Fruit fly (Drosophila melanogaster) whole organism, embryonic: Measurements from ENCODE around the gene CG31559.

Source experiments
- Bteb2 ChIP-seq: fragments of 200-800 bp; sonication (Bioruptor generic); optimal IDR thresholded peaks from 2 replicates; lab custom pipeline; 2016; ENCODE audit warnings: missing biosample characterization, missing genetic modification characterization
- CG10274 ChIP-seq: fragments of 200-800 bp; sonication (Bioruptor generic); optimal IDR thresholded peaks from 3 replicates; lab custom pipeline; 2017; ENCODE audit warnings: missing biosample characterization, mild to moderate bottlenecking, missing genetic modification characterization
- CG12104 ChIP-seq: fragments of 200-800 bp; sonication (Bioruptor generic); optimal IDR thresholded peaks from 3 replicates; lab custom pipeline; 2016; ENCODE audit warnings: missing biosample characterization, missing genetic modification characterization
- CG14014 ChIP-seq: fragments of 200-800 bp; sonication (Bioruptor generic); IDR thresholded peaks from 2 replicates; pipeline ENCODE4 v1.3.6; 2022; ENCODE audit warnings: missing biosample characterization, missing genetic modification characterization
- CG14050 ChIP-seq: fragments of 200-800 bp; sonication (Bioruptor generic); IDR thresholded peaks from 3 replicates; pipeline ENCODE4 v1.3.6; 2022; ENCODE audit warnings: missing biosample characterization, missing genetic modification characterization
- CG1529 ChIP-seq: fragments of 200-800 bp; sonication (Bioruptor generic); optimal IDR thresholded peaks from 3 replicates; lab custom pipeline; 2018; ENCODE audit warnings: missing biosample characterization, missing genetic modification characterization
- CG17612 ChIP-seq: fragments of 200-800 bp; sonication (Bioruptor generic); IDR thresholded peaks from 2 replicates; pipeline ENCODE4 v1.3.6; 2022; ENCODE audit warnings: missing biosample characterization, missing genetic modification characterization
- CG18011 ChIP-seq: fragments of 200-800 bp; sonication (Bioruptor generic); optimal IDR thresholded peaks from 2 replicates; lab custom pipeline; 2017; ENCODE audit warnings: missing biosample characterization, missing genetic modification characterization, mild to moderate bottlenecking, moderate library complexity, missing genotype
- CG2120 ChIP-seq: fragments of 200-800 bp; sonication (Bioruptor generic); optimal IDR thresholded peaks from 3 replicates; lab custom pipeline; 2016; ENCODE audit warnings: missing biosample characterization, missing genetic modification characterization
- CG2678 ChIP-seq: fragments of 200-800 bp; sonication (Bioruptor generic); optimal IDR thresholded peaks from 3 replicates; lab custom pipeline; 2019; ENCODE audit warnings: missing biosample characterization, mild to moderate bottlenecking, missing genetic modification characterization, moderate library complexity
- CG2889 ChIP-seq: fragments of 200-800 bp; sonication (Bioruptor generic); IDR thresholded peaks from 3 replicates; pipeline ENCODE4 v1.3.6; 2022; ENCODE audit warnings: missing biosample characterization, missing genetic modification characterization
- CG3281 ChIP-seq: fragments of 200-800 bp; sonication (Bioruptor generic); optimal IDR thresholded peaks from 3 replicates; lab custom pipeline; 2017; ENCODE audit warnings: missing biosample characterization, mild to moderate bottlenecking, missing genetic modification characterization
- CG33557 ChIP-seq: fragments of 200-800 bp; sonication (Bioruptor generic); optimal IDR thresholded peaks from 2 replicates; lab custom pipeline; 2019; ENCODE audit warnings: missing biosample characterization, mild to moderate bottlenecking, missing genetic modification characterization, moderate library complexity
- CG43689 ChIP-seq: fragments of 200-800 bp; sonication (Bioruptor generic); IDR thresholded peaks from 2 replicates; pipeline ENCODE4 v1.3.6; 2022; ENCODE audit warnings: missing biosample characterization, missing genetic modification characterization
- CG4617 ChIP-seq: fragments of 200-800 bp; sonication (Bioruptor generic); optimal IDR thresholded peaks from 3 replicates; lab custom pipeline; 2016; ENCODE audit warnings: missing biosample characterization, missing genetic modification characterization, borderline replicate concordance
- CG7928 ChIP-seq: fragments of 200-800 bp; sonication (Bioruptor generic); optimal IDR thresholded peaks from 2 replicates; lab custom pipeline; 2017; ENCODE audit warnings: missing biosample characterization, mild to moderate bottlenecking, missing genetic modification characterization
- CG8478 ChIP-seq: fragments of >200 bp; optimal IDR thresholded peaks from 2 replicates; lab custom pipeline; 2018
- CG9727 ChIP-seq: fragments of 200-800 bp; sonication (Bioruptor generic); optimal IDR thresholded peaks from 3 replicates; lab custom pipeline; 2017; ENCODE audit warnings: missing biosample characterization, mild to moderate bottlenecking, missing genetic modification characterization
- CG9932 ChIP-seq: fragments of 200-800 bp; sonication (Bioruptor generic); IDR thresholded peaks from 2 replicates; pipeline ENCODE4 v1.3.6; 2022; ENCODE audit warnings: missing biosample characterization, missing genetic modification characterization
- Camta ChIP-seq: fragments of 200-800 bp; sonication (Bioruptor generic); optimal IDR thresholded peaks from 2 replicates; lab custom pipeline; 2016; ENCODE audit warnings: missing biosample characterization, missing genetic modification characterization
- Chrac-16 ChIP-seq: fragments of 200-800 bp; sonication (Bioruptor generic); optimal IDR thresholded peaks from 3 replicates; lab custom pipeline; 2016; ENCODE audit warnings: missing biosample characterization, missing genetic modification characterization
- HHEX ChIP-seq: fragments of 200-800 bp; sonication (Bioruptor generic); optimal IDR thresholded peaks from 3 replicates; lab custom pipeline; 2017; ENCODE audit warnings: missing biosample characterization, mild to moderate bottlenecking, missing genetic modification characterization, missing genetic modification reagents
- Kr ChIP-seq: fragments of 200-800 bp; sonication (Bioruptor generic); optimal IDR thresholded peaks from 2 replicates; lab custom pipeline; 2017; ENCODE audit warnings: missing biosample characterization, mild to moderate bottlenecking, missing genetic modification characterization
- Lpt ChIP-seq: fragments of >200 bp; optimal IDR thresholded peaks from 2 replicates; lab custom pipeline; 2018; ENCODE audit warnings: missing biosample characterization, missing genetic modification characterization
- Max ChIP-seq: fragments of 200-800 bp; sonication (Bioruptor generic); optimal IDR thresholded peaks from 2 replicates; lab custom pipeline; 2016; ENCODE audit warnings: missing biosample characterization, mild to moderate bottlenecking, missing genetic modification characterization
- Myb ChIP-seq: fragments of 200-800 bp; sonication (Bioruptor generic); optimal IDR thresholded peaks from 2 replicates; lab custom pipeline; 2016; ENCODE audit warnings: missing biosample characterization, missing genetic modification characterization
- Nf-YB ChIP-seq: fragments of 200-800 bp; sonication (Bioruptor generic); optimal IDR thresholded peaks from 3 replicates; lab custom pipeline; 2019; ENCODE audit warnings: missing biosample characterization, mild to moderate bottlenecking, missing genetic modification characterization, moderate library complexity
- Nf-YC ChIP-seq: fragments of 200-800 bp; optimal IDR thresholded peaks from 3 replicates; lab custom pipeline; 2019; ENCODE audit warnings: missing biosample characterization, mild to moderate bottlenecking, missing genetic modification characterization, moderate library complexity
- Sox102F ChIP-seq: fragments of 200-800 bp; sonication (Bioruptor generic); optimal IDR thresholded peaks from 2 replicates; lab custom pipeline; 2018; ENCODE audit warnings: missing biosample characterization, mild to moderate bottlenecking, missing genetic modification characterization, moderate library complexity
- Trl ChIP-seq, 3 experiments: fragments of >200 bp in 2 of 3; fragments of 200-800 bp in 1 of 3; sonication (Bioruptor generic) in 1 of 3; optimal IDR thresholded peaks; 2 replicates in 1 of 3; 3 replicates in 2 of 3; lab custom pipeline; 2016 to 2017; ENCODE audit warnings: missing biosample characterization in 1 of 3, missing genetic modification characterization in 1 of 3
- ara ChIP-seq: fragments of 200-800 bp; sonication (Bioruptor generic); IDR thresholded peaks from 2 replicates; pipeline ENCODE4 v1.3.6; 2022; ENCODE audit warnings: missing biosample characterization, missing genetic modification characterization
- bigmax ChIP-seq: fragments of 200-800 bp; sonication (Bioruptor generic); optimal IDR thresholded peaks from 2 replicates; lab custom pipeline; 2018; ENCODE audit warnings: missing biosample characterization, mild to moderate bottlenecking, missing genetic modification characterization
- chn ChIP-seq: fragments of 200-800 bp; sonication (Bioruptor generic); optimal IDR thresholded peaks from 2 replicates; lab custom pipeline; 2016; ENCODE audit warnings: missing biosample characterization, missing genetic modification characterization
- crc ChIP-seq: fragments of 200-800 bp; sonication (Bioruptor generic); optimal IDR thresholded peaks from 2 replicates; lab custom pipeline; 2016; ENCODE audit warnings: missing biosample characterization, missing genetic modification characterization
- danr ChIP-seq: fragments of 200-800 bp; sonication (Bioruptor generic); IDR thresholded peaks from 2 replicates; pipeline ENCODE4 v1.3.6; 2022; ENCODE audit warnings: missing biosample characterization, missing genetic modification characterization
- esg ChIP-seq: fragments of 200-800 bp; sonication (Bioruptor generic); conservative IDR thresholded peaks from 2 replicates; pipeline ENCODE4 v1.3.6; 2022; ENCODE audit warnings: missing biosample characterization, missing genetic modification characterization
- ewg ChIP-seq: fragments of 200-800 bp; sonication (Bioruptor generic); optimal IDR thresholded peaks from 3 replicates; lab custom pipeline; 2017; ENCODE audit warnings: mild to moderate bottlenecking, missing biosample characterization, missing genetic modification reagents, missing genetic modification characterization
- fd102C ChIP-seq: fragments of 200-800 bp; sonication (Bioruptor generic); optimal IDR thresholded peaks from 2 replicates; lab custom pipeline; 2018; ENCODE audit warnings: missing biosample characterization, mild to moderate bottlenecking, missing genetic modification characterization, moderate library complexity
- grau ChIP-seq: fragments of 200-800 bp; optimal IDR thresholded peaks from 3 replicates; lab custom pipeline; 2019; ENCODE audit warnings: missing biosample characterization, mild to moderate bottlenecking, missing genetic modification characterization, moderate library complexity
- gro ChIP-seq: fragments of 200-800 bp; sonication (Bioruptor generic); optimal IDR thresholded peaks from 2 replicates; lab custom pipeline; 2016; ENCODE audit warnings: missing biosample characterization, missing genetic modification characterization
- hb ChIP-seq: fragments of 200-800 bp; sonication (Bioruptor generic); IDR thresholded peaks from 3 replicates; pipeline ENCODE4 v1.3.6; 2022; ENCODE audit warnings: missing biosample characterization, missing genetic modification characterization; ENCODE audit not compliant: partially characterized antibody
- insv ChIP-seq, 2 experiments: fragments of 200-800 bp; sonication (Bioruptor generic); optimal IDR thresholded peaks; 3 replicates each; lab custom pipeline; 2016 to 2018; ENCODE audit warnings: missing biosample characterization in 2 of 2, missing genetic modification characterization in 2 of 2
- jing ChIP-seq: fragments of 200-800 bp; sonication (Bioruptor generic); optimal IDR thresholded peaks from 2 replicates; lab custom pipeline; 2018; ENCODE audit warnings: missing biosample characterization, mild to moderate bottlenecking, missing genetic modification characterization
- kni ChIP-seq: fragments of 200-800 bp; sonication (Bioruptor generic); optimal IDR thresholded peaks from 3 replicates; lab custom pipeline; 2017; ENCODE audit warnings: mild to moderate bottlenecking, missing biosample characterization, missing genetic modification reagents, missing genetic modification characterization
- lmd ChIP-seq: fragments of 200-800 bp; sonication (Bioruptor generic); IDR thresholded peaks from 2 replicates; pipeline ENCODE4 v1.3.6; 2022; ENCODE audit warnings: missing biosample characterization, missing genetic modification characterization
- maf-S ChIP-seq: fragments of 200-800 bp; sonication (Bioruptor generic); optimal IDR thresholded peaks from 2 replicates; lab custom pipeline; 2016; ENCODE audit warnings: missing biosample characterization, missing genetic modification characterization
- nau ChIP-seq: fragments of 200-800 bp; sonication (Bioruptor generic); optimal IDR thresholded peaks from 3 replicates; lab custom pipeline; 2017; ENCODE audit warnings: missing biosample characterization, mild to moderate bottlenecking, missing genetic modification characterization, missing genetic modification reagents
- nerfin-2 ChIP-seq: fragments of 200-800 bp; sonication (Bioruptor generic); IDR thresholded peaks from 2 replicates; pipeline ENCODE4 v1.3.6; 2022; ENCODE audit warnings: missing biosample characterization, missing genetic modification characterization; ENCODE audit not compliant: partially characterized antibody
- sd ChIP-seq: fragments of 200-800 bp; sonication (Bioruptor generic); optimal IDR thresholded peaks from 3 replicates; lab custom pipeline; 2018; ENCODE audit warnings: missing biosample characterization, mild to moderate bottlenecking, missing genetic modification characterization, moderate library complexity
- ssp ChIP-seq: fragments of 200-800 bp; sonication (Bioruptor generic); IDR thresholded peaks from 2 replicates; pipeline ENCODE4 v1.3.6; 2022; ENCODE audit warnings: missing biosample characterization, missing genetic modification characterization
- zf30C ChIP-seq: fragments of 200-800 bp; sonication (Bioruptor generic); optimal IDR thresholded peaks from 3 replicates; lab custom pipeline; 2018; ENCODE audit warnings: missing biosample characterization, mild to moderate bottlenecking, missing genetic modification characterization

The CG31559 gene

dm6 chr3R:6198488-6198892 lies 41.5 kb upstream of the CG31559 start, which contains the start of gene Osi24 (continued):
- no peak for TF ChIP-seq sd
- no peak for TF ChIP-seq fd102C (GFP tag; lab: Kevin White, UChicago)
- TF ChIP-seq lmd (GFP tag; lab: Robert Waterston, UW): peak; percentile 52
- no peak for TF ChIP-seq insv (GFP tag; optimal IDR thresholded peaks at IDR 0.05; lab: Kevin White, UChicago)
- no peak for TF ChIP-seq nerfin-2 (GFP tag; lab: Robert Waterston, UW)
- TF ChIP-seq HHEX: no peak
- TF ChIP-seq CG14014 (GFP tag; lab: Robert Waterston, UW): peak; percentile 41; the same call in 1 of the 2 replicates
- TF ChIP-seq esg (GFP tag; lab: Robert Waterston, UW): peak; percentile 52
- TF ChIP-seq maf-S (GFP tag; lab: Kevin White, UChicago): peak; percentile 22
- TF ChIP-seq CG14050: peak; percentile 56; the same call in 2 of the 3 replicates
- no peak for TF ChIP-seq CG9727 (GFP tag; lab: Kevin White, UChicago)
- peak; percentile 50 for TF ChIP-seq danr (GFP tag; lab: Robert Waterston, UW)
- TF ChIP-seq grau: peak; percentile 48
- peak; percentile 42 for TF ChIP-seq CG1529 (GFP tag; lab: Kevin White, UChicago)
- no peak for TF ChIP-seq CG8478
- TF ChIP-seq CG3281 (GFP tag; lab: Kevin White, UChicago): peak; percentile 13
- TF ChIP-seq Sox102F (GFP tag; lab: Kevin White, UChicago): peak; percentile 83
- no peak for TF ChIP-seq CG18011
- TF ChIP-seq chn (GFP tag; lab: Kevin White, UChicago): peak; percentile 35
- TF ChIP-seq CG4617 (GFP tag; lab: Kevin White, UChicago): no peak
- TF ChIP-seq Kr (GFP tag; lab: Kevin White, UChicago): no peak
- TF ChIP-seq ssp: peak; percentile 41; the same call in 1 of the 2 replicates
- TF ChIP-seq CG2120 (GFP tag; lab: Kevin White, UChicago): peak; percentile 52
- peak; percentile 41 for TF ChIP-seq jing (GFP tag; lab: Kevin White, UChicago)
- no peak for TF ChIP-seq bigmax
- no peak for TF ChIP-seq CG2889
- TF ChIP-seq CG10274: no peak
- TF ChIP-seq CG7928 (GFP tag; lab: Kevin White, UChicago): no peak
- no peak for TF ChIP-seq gro (GFP tag; lab: Kevin White, UChicago)
- TF ChIP-seq ewg: peak; percentile 52
- TF ChIP-seq kni: no peak
- peak; percentile 49; the same call in 1 of the 2 replicates for TF ChIP-seq CG9932 (GFP tag; lab: Robert Waterston, UW)
- no peak for TF ChIP-seq Lpt
- TF ChIP-seq zf30C (GFP tag; lab: Kevin White, UChicago): peak; percentile 22
- peak; percentile 22 for TF ChIP-seq Chrac-16
- peak; percentile 44 for TF ChIP-seq Camta
- TF ChIP-seq hb (GFP tag; lab: Robert Waterston, UW): no peak
- TF ChIP-seq ara: peak; percentile 67
- TF ChIP-seq CG33557: no peak
- TF ChIP-seq Bteb2 (GFP tag; lab: Kevin White, UChicago): no peak
- no peak for TF ChIP-seq Nf-YC
- peak; percentile 8 for TF ChIP-seq crc
- 0 out of 2 replicates have a peak, but pooled peaks have one; percentile 37 for TF ChIP-seq CG43689 (GFP tag; lab: Robert Waterston, UW)
- peak; percentile 47 for TF ChIP-seq nau (GFP tag; lab: Kevin White, UChicago)
- peak; percentile 15 for TF ChIP-seq Max (GFP tag; lab: Kevin White, UChicago)
- TF ChIP-seq Trl (optimal IDR thresholded peaks at IDR 0.05; lab: Kevin White, UChicago): peak in 1 of 2 experiments; percentile 13
- TF ChIP-seq Trl (GFP tag; optimal IDR thresholded peaks at IDR 0.05; lab: Kevin White, UChicago): peak; percentile 15
- TF ChIP-seq CG2678 (tag; lab: Kevin White, UChicago): peak; percentile 55
- peak; percentile 15 for TF ChIP-seq Myb (GFP tag; lab: Kevin White, UChicago)
- no peak for TF ChIP-seq Nf-YB
- 0 out of 2 replicates have a peak, but pooled peaks have one; percentile 18 for TF ChIP-seq CG17612
- peak; percentile 2 for TF ChIP-seq CG12104 (GFP tag; lab: Kevin White, UChicago)
